Fruit fly (Drosophila melanogaster) whole organism, embryonic: ENCODE measurements around the gene CG9184.

Experiments used
- Asciz ChIP-seq: fragments of 200-800 bp; sonication (Bioruptor generic); optimal IDR thresholded peaks from 2 replicates; lab custom pipeline; 2017; ENCODE audit warnings: missing biosample characterization, mild to moderate bottlenecking, missing genetic modification characterization, missing genetic modification reagents
- BEAF-32 ChIP-seq: fragments of 200-800 bp; sonication (Bioruptor generic); optimal IDR thresholded peaks from 3 replicates; lab custom pipeline; 2017; ENCODE audit warnings: missing biosample characterization, missing genetic modification characterization, mild to moderate bottlenecking, moderate library complexity, missing genetic modification reagents
- CG11398 ChIP-seq: fragments of 200-800 bp; sonication (Bioruptor generic); optimal IDR thresholded peaks from 2 replicates; lab custom pipeline; 2016; ENCODE audit warnings: missing biosample characterization, missing genetic modification characterization
- CG12391 ChIP-seq: fragments of 200-800 bp; sonication (Bioruptor generic); optimal IDR thresholded peaks from 3 replicates; lab custom pipeline; 2018; ENCODE audit warnings: missing biosample characterization, mild to moderate bottlenecking, missing genetic modification characterization, moderate library complexity
- CG13424 ChIP-seq: fragments of 200-800 bp; sonication (Bioruptor generic); optimal IDR thresholded peaks from 2 replicates; lab custom pipeline; 2019; ENCODE audit warnings: missing biosample characterization, mild to moderate bottlenecking, missing genetic modification characterization, moderate library complexity
- CG13775 ChIP-seq: fragments of 200-800 bp; sonication (Bioruptor generic); optimal IDR thresholded peaks from 3 replicates; lab custom pipeline; 2017; ENCODE audit warnings: missing biosample characterization, mild to moderate bottlenecking, missing genetic modification characterization
- CG14014 ChIP-seq: fragments of 200-800 bp; sonication (Bioruptor generic); IDR thresholded peaks from 2 replicates; pipeline ENCODE4 v1.3.6; 2022; ENCODE audit warnings: missing biosample characterization, missing genetic modification characterization
- CG15601 ChIP-seq: fragments of 200-800 bp; sonication (Bioruptor generic); optimal IDR thresholded peaks from 3 replicates; lab custom pipeline; 2019; ENCODE audit warnings: missing biosample characterization, mild to moderate bottlenecking, missing genetic modification characterization, moderate library complexity
- CG15696 ChIP-seq: fragments of 200-800 bp; sonication (Bioruptor generic); optimal IDR thresholded peaks from 2 replicates; lab custom pipeline; 2019; ENCODE audit warnings: missing biosample characterization, mild to moderate bottlenecking, missing genetic modification characterization, moderate library complexity
- CG17328 ChIP-seq: fragments of 200-800 bp; sonication (Bioruptor generic); IDR thresholded peaks from 2 replicates; pipeline ENCODE4 v1.3.6; 2022; ENCODE audit warnings: missing biosample characterization, missing genetic modification characterization
- CG18599 ChIP-seq: fragments of 200-800 bp; sonication (Bioruptor generic); optimal IDR thresholded peaks from 3 replicates; lab custom pipeline; 2017; ENCODE audit warnings: missing biosample characterization, missing genetic modification characterization, mild to moderate bottlenecking, moderate library complexity, missing genetic modification reagents
- CG2120 ChIP-seq: fragments of 200-800 bp; sonication (Bioruptor generic); optimal IDR thresholded peaks from 3 replicates; lab custom pipeline; 2016; ENCODE audit warnings: missing biosample characterization, missing genetic modification characterization
- CG3163 ChIP-seq: fragments of 200-800 bp; sonication (Bioruptor generic); optimal IDR thresholded peaks from 3 replicates; lab custom pipeline; 2016; ENCODE audit warnings: missing biosample characterization, missing genetic modification characterization
- CG32772 ChIP-seq: fragments of 200-800 bp; sonication (Bioruptor generic); IDR thresholded peaks from 2 replicates; pipeline ENCODE4 v1.3.6; 2022; ENCODE audit warnings: missing biosample characterization, missing genetic modification characterization
- CG34224 ChIP-seq: fragments of 200-800 bp; sonication (Bioruptor generic); IDR thresholded peaks from 3 replicates; pipeline ENCODE4 v1.3.6; 2022; ENCODE audit warnings: missing biosample characterization, missing genetic modification characterization; ENCODE audit not compliant: partially characterized antibody
- CG3847 ChIP-seq: fragments of 200-800 bp; sonication (Bioruptor generic); IDR thresholded peaks from 2 replicates; pipeline ENCODE4 v1.3.6; 2022; ENCODE audit warnings: missing biosample characterization, missing genetic modification characterization
- CG6254 ChIP-seq: fragments of 200-800 bp; sonication (Bioruptor generic); optimal IDR thresholded peaks from 3 replicates; lab custom pipeline; 2017; ENCODE audit warnings: mild to moderate bottlenecking, missing biosample characterization, missing genetic modification reagents, missing genetic modification characterization
- CG7372 ChIP-seq: fragments of 200-800 bp; sonication (Bioruptor generic); IDR thresholded peaks from 2 replicates; pipeline ENCODE4 v1.3.6; 2022; ENCODE audit warnings: missing biosample characterization, missing genetic modification characterization
- CG7745 ChIP-seq: fragments of 200-800 bp; sonication (Bioruptor generic); optimal IDR thresholded peaks from 2 replicates; lab custom pipeline; 2018; ENCODE audit warnings: missing biosample characterization, mild to moderate bottlenecking, missing genetic modification characterization, moderate library complexity
- CTCF ChIP-seq: fragments of 200-800 bp; sonication (Bioruptor generic); optimal IDR thresholded peaks from 2 replicates; lab custom pipeline; 2017; ENCODE audit warnings: missing biosample characterization, mild to moderate bottlenecking, missing genetic modification characterization, moderate library complexity
- Ets97D ChIP-seq: fragments of 200-800 bp; sonication (Bioruptor generic); optimal IDR thresholded peaks from 3 replicates; lab custom pipeline; 2016; ENCODE audit warnings: missing biosample characterization, missing genetic modification characterization
- Fer2 ChIP-seq: fragments of 200-800 bp; sonication (Bioruptor generic); optimal IDR thresholded peaks from 2 replicates; lab custom pipeline; 2018; ENCODE audit warnings: missing biosample characterization, mild to moderate bottlenecking, missing genetic modification characterization, moderate library complexity
- HHEX ChIP-seq: fragments of 200-800 bp; sonication (Bioruptor generic); optimal IDR thresholded peaks from 3 replicates; lab custom pipeline; 2017; ENCODE audit warnings: missing biosample characterization, mild to moderate bottlenecking, missing genetic modification characterization, missing genetic modification reagents
- HLH3B ChIP-seq: fragments of 200-800 bp; sonication (Bioruptor generic); IDR thresholded peaks from 2 replicates; pipeline ENCODE4 v1.3.6; 2022; ENCODE audit warnings: missing biosample characterization, missing genetic modification characterization
- HmgD ChIP-seq: fragments of 200-800 bp; sonication (Bioruptor generic); optimal IDR thresholded peaks from 3 replicates; lab custom pipeline; 2016; ENCODE audit warnings: missing biosample characterization, missing genetic modification characterization
- HmgZ ChIP-seq: fragments of 200-800 bp; sonication (Bioruptor generic); optimal IDR thresholded peaks from 2 replicates; lab custom pipeline; 2018; ENCODE audit warnings: missing biosample characterization, mild to moderate bottlenecking, missing genetic modification characterization
- Tbp ChIP-seq: fragments of >200 bp; optimal IDR thresholded peaks from 2 replicates; lab custom pipeline; 2018; ENCODE audit warnings: missing biosample characterization, missing genetic modification characterization
- ash1 ChIP-seq: fragments of 200-800 bp; sonication (Bioruptor generic); optimal IDR thresholded peaks from 2 replicates; lab custom pipeline; 2018; ENCODE audit warnings: missing biosample characterization, mild to moderate bottlenecking, missing genetic modification characterization
- crc ChIP-seq: fragments of 200-800 bp; sonication (Bioruptor generic); optimal IDR thresholded peaks from 2 replicates; lab custom pipeline; 2016; ENCODE audit warnings: missing biosample characterization, missing genetic modification characterization
- cwo ChIP-seq: fragments of 200-800 bp; sonication (Bioruptor generic); optimal IDR thresholded peaks from 3 replicates; lab custom pipeline; 2017; ENCODE audit warnings: missing biosample characterization, missing genetic modification characterization, mild to moderate bottlenecking, moderate library complexity, missing genetic modification reagents
- dysf ChIP-seq: fragments of 200-800 bp; sonication (Bioruptor generic); IDR thresholded peaks from 3 replicates; pipeline ENCODE4 v1.3.6; 2022; ENCODE audit warnings: missing biosample characterization, missing genetic modification characterization
- exex ChIP-seq: fragments of 200-800 bp; sonication (Bioruptor generic); optimal IDR thresholded peaks from 4 replicates; lab custom pipeline; 2018; ENCODE audit warnings: missing biosample characterization, mild to moderate bottlenecking, missing genetic modification characterization, moderate library complexity
- fd102C ChIP-seq: fragments of 200-800 bp; sonication (Bioruptor generic); optimal IDR thresholded peaks from 2 replicates; lab custom pipeline; 2018; ENCODE audit warnings: missing biosample characterization, mild to moderate bottlenecking, missing genetic modification characterization, moderate library complexity
- fu2 ChIP-seq: fragments of 200-800 bp; sonication (Bioruptor generic); optimal IDR thresholded peaks from 2 replicates; lab custom pipeline; 2016; ENCODE audit warnings: missing biosample characterization, missing genetic modification characterization
- grau ChIP-seq: fragments of 200-800 bp; optimal IDR thresholded peaks from 3 replicates; lab custom pipeline; 2019; ENCODE audit warnings: missing biosample characterization, mild to moderate bottlenecking, missing genetic modification characterization, moderate library complexity
- hbn ChIP-seq: fragments of 200-800 bp; sonication (Bioruptor generic); IDR thresholded peaks from 2 replicates; pipeline ENCODE4 v1.3.6; 2022; ENCODE audit warnings: missing biosample characterization, missing genetic modification characterization; ENCODE audit not compliant: partially characterized antibody
- ind ChIP-seq: fragments of 200-800 bp; sonication (Bioruptor generic); optimal IDR thresholded peaks from 3 replicates; lab custom pipeline; 2016; ENCODE audit warnings: missing biosample characterization, missing genetic modification characterization
- jigr1 ChIP-seq: fragments of 200-800 bp; sonication (Bioruptor generic); IDR thresholded peaks from 3 replicates; pipeline ENCODE4 v1.3.6; 2022; ENCODE audit warnings: missing biosample characterization, missing genetic modification characterization
- luna ChIP-seq: fragments of 200-800 bp; sonication (Bioruptor generic); optimal IDR thresholded peaks from 2 replicates; lab custom pipeline; 2016; ENCODE audit warnings: missing biosample characterization, missing genetic modification characterization
- mirr ChIP-seq: fragments of 200-800 bp; sonication (Bioruptor generic); optimal IDR thresholded peaks from 3 replicates; lab custom pipeline; 2018; ENCODE audit warnings: missing biosample characterization, mild to moderate bottlenecking, missing genetic modification characterization
- nau ChIP-seq: fragments of 200-800 bp; sonication (Bioruptor generic); optimal IDR thresholded peaks from 3 replicates; lab custom pipeline; 2017; ENCODE audit warnings: missing biosample characterization, mild to moderate bottlenecking, missing genetic modification characterization, missing genetic modification reagents
- p53 ChIP-seq: fragments of 200-800 bp; sonication (Bioruptor generic); optimal IDR thresholded peaks from 2 replicates; lab custom pipeline; 2016; ENCODE audit warnings: missing biosample characterization, missing genetic modification characterization
- pita ChIP-seq: fragments of 200-800 bp; sonication (Bioruptor generic); optimal IDR thresholded peaks from 2 replicates; lab custom pipeline; 2017; ENCODE audit warnings: missing biosample characterization, mild to moderate bottlenecking, missing genetic modification characterization
- prd ChIP-seq, 3 experiments: fragments of >200 bp in 2 of 3; fragments of 200-800 bp in 1 of 3; sonication (Bioruptor generic) in 1 of 3; optimal IDR thresholded peaks in 2 of 3; IDR thresholded peaks in 1 of 3; 2 replicates in 2 of 3; 3 replicates in 1 of 3; pipeline versions ENCODE4 v1.3.6 to Lab custom; 2017 to 2022; ENCODE audit warnings: missing biosample characterization in 1 of 3, missing genetic modification characterization in 1 of 3
- salm ChIP-seq: fragments of 200-800 bp; sonication (Bioruptor generic); optimal IDR thresholded peaks from 2 replicates; lab custom pipeline; 2018; ENCODE audit warnings: missing biosample characterization, mild to moderate bottlenecking, missing genetic modification characterization
- slou ChIP-seq: fragments of 200-800 bp; sonication (Bioruptor generic); optimal IDR thresholded peaks from 3 replicates; lab custom pipeline; 2016; ENCODE audit warnings: missing biosample characterization, missing genetic modification characterization
- sug ChIP-seq: fragments of 200-800 bp; optimal IDR thresholded peaks from 2 replicates; lab custom pipeline; 2019; ENCODE audit warnings: missing biosample characterization, mild to moderate bottlenecking, missing genetic modification characterization, moderate library complexity
- tio ChIP-seq: fragments of 200-800 bp; sonication (Bioruptor generic); optimal IDR thresholded peaks from 2 replicates; lab custom pipeline; 2017; ENCODE audit warnings: missing biosample characterization, missing genetic modification characterization, inconsistent platforms
- tll ChIP-seq, 2 experiments: fragments of 200-800 bp in 1 of 2; fragments of >200 bp in 1 of 2; sonication (Bioruptor generic) in 1 of 2; optimal IDR thresholded peaks; 2 replicates each; lab custom pipeline; 2017 to 2019; ENCODE audit warnings: missing biosample characterization in 2 of 2, missing genetic modification characterization in 2 of 2, mild to moderate bottlenecking in 1 of 2, moderate library complexity in 1 of 2
- yki ChIP-seq: fragments of >200 bp; optimal IDR thresholded peaks from 3 replicates; lab custom pipeline; 2018

The CG9184 gene

dm6 chr3L:1307005-1307632 is 15.5 kb downstream of the CG9184 start, which contains the start of the genes Ctr9 and Nt5a (continued):
- peak; percentile 56 for TF ChIP-seq hbn
- TF ChIP-seq CG17328 (GFP tag; lab: Robert Waterston, UW) = 0 out of 2 replicates have a peak, but pooled peaks have one; percentile 6
- no peak for TF ChIP-seq tio (GFP tag; lab: Kevin White, UChicago)
- TF ChIP-seq CG6254 (GFP tag; lab: Kevin White, UChicago) = no peak
- peak; percentile 38 for TF ChIP-seq CG18599 (GFP tag; lab: Kevin White, UChicago)
- no peak for TF ChIP-seq CG14014 (GFP tag; lab: Robert Waterston, UW)
- no peak for TF ChIP-seq prd (optimal IDR thresholded peaks at IDR 0.05; lab: Kevin White, UChicago)
- TF ChIP-seq prd (GFP tag; IDR thresholded peaks at IDR 0.05; lab: Robert Waterston, UW) = peak; percentile 45; the same call in 2 of the 3 replicates
- TF ChIP-seq cwo (GFP tag; lab: Kevin White, UChicago) = no peak
- TF ChIP-seq tll (GFP tag; optimal IDR thresholded peaks at IDR 0.05; lab: Kevin White, UChicago) = peak in 1 of 2 experiments; percentile 34
- peak; percentile 62 for TF ChIP-seq CG15601
- TF ChIP-seq jigr1 (GFP tag; lab: Robert Waterston, UW) = no peak
- peak; percentile 41 for TF ChIP-seq HmgD (GFP tag; lab: Kevin White, UChicago)
- TF ChIP-seq CG3163 (GFP tag; lab: Kevin White, UChicago) = peak; percentile 50
- no peak for TF ChIP-seq fd102C (GFP tag; lab: Kevin White, UChicago)
- TF ChIP-seq Fer2 (tag; lab: Kevin White, UChicago) = peak; percentile 60
- no peak for TF ChIP-seq salm
- no peak for TF ChIP-seq CG7745 (tag; lab: Kevin White, UChicago)
- peak; percentile 58 for TF ChIP-seq grau (tag; lab: Kevin White, UChicago)
- peak; percentile 38 for TF ChIP-seq ind
- no peak; the same call in 1 of the 2 replicates for TF ChIP-seq CG7372 (GFP tag; lab: Robert Waterston, UW)
- peak; percentile 64 for TF ChIP-seq mirr (GFP tag; lab: Kevin White, UChicago)
- TF ChIP-seq yki = no peak
- TF ChIP-seq CG12391 (tag; lab: Kevin White, UChicago) = peak; percentile 61
- TF ChIP-seq p53 (GFP tag; lab: Kevin White, UChicago) = peak; percentile 49
- TF ChIP-seq crc (GFP tag; lab: Kevin White, UChicago) = no peak
- TF ChIP-seq Ets97D = peak; percentile 86
- peak; percentile 40; the same call in 2 of the 3 replicates for TF ChIP-seq dysf (GFP tag; lab: Robert Waterston, UW)
- no peak for TF ChIP-seq luna (GFP tag; lab: Kevin White, UChicago)
- TF ChIP-seq CG11398 (GFP tag; lab: Kevin White, UChicago) = peak; percentile 45
- TF ChIP-seq HmgZ (tag; lab: Kevin White, UChicago) = peak; percentile 88
- TF ChIP-seq CG13424 (tag; lab: Kevin White, UChicago) = peak; percentile 65
- TF ChIP-seq fu2 (GFP tag; lab: Kevin White, UChicago) = peak; percentile 60
- TF ChIP-seq CTCF (GFP tag; lab: Kevin White, UChicago) = no peak

- TF ChIP-seq sug (tag; lab: Kevin White, UChicago) = peak; percentile 9
- no peak for TF ChIP-seq CG32772 (GFP tag; lab: Robert Waterston, UW)
- TF ChIP-seq Tbp (GFP tag; lab: Kevin White, UChicago) = no peak
- no peak for TF ChIP-seq pita (GFP tag; lab: Kevin White, UChicago)
- no peak for TF ChIP-seq HHEX (GFP tag; lab: Kevin White, UChicago)
- TF ChIP-seq CG15696 (tag; lab: Kevin White, UChicago) = no peak
- no peak for TF ChIP-seq slou (GFP tag; lab: Kevin White, UChicago)
- no peak for TF ChIP-seq BEAF-32
- TF ChIP-seq CG34224 (GFP tag; lab: Robert Waterston, UW) = no peak
- no peak for TF ChIP-seq CG13775 (GFP tag; lab: Kevin White, UChicago)
- TF ChIP-seq Asciz (GFP tag; lab: Kevin White, UChicago) = no peak
- peak; percentile 53 for TF ChIP-seq exex
- TF ChIP-seq nau (GFP tag; lab: Kevin White, UChicago) = no peak
- TF ChIP-seq CG3847 (GFP tag; lab: Robert Waterston, UW) = no peak
- TF ChIP-seq HLH3B (GFP tag; lab: Robert Waterston, UW) = no peak
- TF ChIP-seq salm = no peak
- TF ChIP-seq ash1 = no peak
- TF ChIP-seq CG2120 (GFP tag; lab: Kevin White, UChicago) = peak; percentile 13
These were observed 17.3 kb downstream of the CG9184 start for dm6 chr3L:1305317-1305716.
